Worm (Caenorhabditis elegans) whole organism, L2 larva: ENCODE measurements around the gene col-152.
A peak's percentile ranks its signal among the peaks of the same experiment; 100 is the strongest.

Source experiments
- blmp-1 ChIP-seq: sonication (generic microtip); optimal IDR thresholded peaks from 2 replicates; lab custom pipeline; 2017; ENCODE audit warnings: missing genetic modification characterization, mild to moderate bottlenecking, missing compliant biosample characterization, antibody characterized with exemption, moderate library complexity; ENCODE audit not compliant: insufficient read depth
- nhr-12 ChIP-seq: fragments of 150-350 bp; optimal IDR thresholded peaks from 2 replicates; lab custom pipeline; 2014; ENCODE audit warnings: missing biosample characterization, missing genetic modification characterization
- nhr-23 ChIP-seq: fragments of 150-350 bp; optimal IDR thresholded peaks from 2 replicates; lab custom pipeline; 2014; ENCODE audit warnings: missing biosample characterization, missing genetic modification reagents, missing genetic modification characterization
- nhr-237 ChIP-seq: fragments of 150-350 bp; optimal IDR thresholded peaks from 2 replicates; lab custom pipeline; 2014; ENCODE audit warnings: missing biosample characterization, missing genetic modification characterization
- nhr-77 ChIP-seq: fragments of 150-350 bp; optimal IDR thresholded peaks from 2 replicates; lab custom pipeline; 2014; ENCODE audit warnings: missing biosample characterization, missing genetic modification characterization
- unc-62 ChIP-seq: fragments of 150-350 bp; optimal IDR thresholded peaks from 2 replicates; lab custom pipeline; 2014; ENCODE audit warnings: missing biosample characterization, missing genetic modification reagents, missing genetic modification characterization

DNA sequence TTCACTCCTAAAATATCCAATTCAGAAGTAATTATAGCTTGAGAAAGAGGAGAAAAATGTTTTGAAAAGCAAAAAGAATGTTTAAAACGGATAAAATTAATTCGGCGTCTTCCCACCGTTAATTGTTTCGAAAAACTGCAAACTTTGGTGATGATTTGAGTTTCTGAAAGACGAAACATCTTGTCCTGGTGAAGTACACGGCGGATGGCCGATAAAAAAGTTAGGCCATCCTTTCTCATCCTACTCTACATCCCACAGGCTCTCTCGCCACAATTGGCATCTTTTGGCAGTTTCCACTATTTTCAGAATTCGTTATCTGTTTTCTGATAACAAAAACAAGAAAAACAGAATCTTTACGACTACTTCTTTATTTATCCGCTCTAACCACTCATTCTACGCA is 34.8 kb upstream of the col-152 start, which contains the start of the genes C35A5.8 and hda-11:
- TF ChIP-seq unc-62 (GFP tag; lab: Kevin White, UChicago) (no peak), blmp-1 (tag; lab: Kevin White, UChicago) (peak; percentile 10), nhr-12 (no peak), nhr-23 (tag; lab: Kevin White, UChicago) (no peak), nhr-77 (tag; lab: Kevin White, UChicago) (no peak), nhr-237 (no peak)
